Fruit fly (Drosophila melanogaster): ENCODE results near the gene grk.

grk gene

DNA sequence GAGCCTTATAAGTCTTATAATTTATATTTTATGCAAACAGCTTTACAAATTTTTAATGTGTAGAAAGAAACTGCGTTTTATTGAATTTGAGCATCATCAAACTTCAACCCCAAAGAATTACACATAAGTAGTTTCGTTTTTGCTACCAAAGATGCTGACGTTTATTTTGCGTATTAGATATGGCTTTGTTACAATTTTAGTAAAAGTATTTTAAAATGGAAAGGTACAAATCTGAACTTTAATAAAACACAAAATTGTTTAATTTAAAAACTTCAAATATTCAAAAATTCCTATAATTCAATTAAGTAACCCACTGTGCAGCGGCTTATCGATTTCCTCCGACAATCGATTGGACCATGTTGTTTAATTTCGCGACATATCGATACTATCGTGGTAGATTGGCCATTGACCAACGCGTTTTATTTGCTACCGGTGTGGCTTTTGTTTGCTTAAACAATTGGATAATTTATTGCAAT, 30.7 kb upstream of the grk start, which contains the start of gene prg (continued):
- 0 out of 2 replicates have a peak, but pooled peaks have one; percentile 30 for TF ChIP-seq CG10321 (GFP tag; IDR thresholded peaks at IDR 0.05)
- peak; percentile 53; the same call in 2 of the 3 replicates for TF ChIP-seq CG11695 (GFP tag; IDR thresholded peaks at IDR 0.05)
- peak; percentile 70 for TF ChIP-seq Meics (GFP tag; optimal IDR thresholded peaks at IDR 0.05)
- TF ChIP-seq tx (GFP tag; optimal IDR thresholded peaks at IDR 0.05), result peak; percentile 35
- 0 out of 2 replicates have a peak, but pooled peaks have one; percentile 18 for TF ChIP-seq CG1024 (GFP tag; IDR thresholded peaks at IDR 0.05)
- TF ChIP-seq CG7556 (GFP tag; optimal IDR thresholded peaks at IDR 0.05), result peak; percentile 70
- peak; percentile 13 for TF ChIP-seq CG4424 (GFP tag; optimal IDR thresholded peaks at IDR 0.05)
- no peak for TF ChIP-seq kah (GFP tag; optimal IDR thresholded peaks at IDR 0.05)
- TF ChIP-seq CG12942 (GFP tag; optimal IDR thresholded peaks at IDR 0.05), result peak; percentile 1
- TF ChIP-seq CG6175 (GFP tag; IDR thresholded peaks at IDR 0.05), result no peak
- TF ChIP-seq Mad (GFP tag; optimal IDR thresholded peaks at IDR 0.05), result peak; percentile 40
- TF ChIP-seq MESR4 (GFP tag; optimal IDR thresholded peaks at IDR 0.05), result peak; percentile 70
- TF ChIP-seq nerfin-2 (GFP tag; IDR thresholded peaks at IDR 0.05; ENCODE audit: partially characterized antibody), result peak; percentile 94
- TF ChIP-seq CG6813 (GFP tag; optimal IDR thresholded peaks at IDR 0.05), result no peak
- peak; percentile 39 for TF ChIP-seq Dek (tag; optimal IDR thresholded peaks at IDR 0.05)
- peak; percentile 77 for TF ChIP-seq unpg (GFP tag; optimal IDR thresholded peaks at IDR 0.05)
- peak; percentile 49; the same call in 1 of the 3 replicates for TF ChIP-seq H15 (GFP tag; IDR thresholded peaks at IDR 0.05)
- no peak for TF ChIP-seq CG10274 (GFP tag; optimal IDR thresholded peaks at IDR 0.05)
- peak; percentile 66 for TF ChIP-seq slbo (GFP tag; IDR thresholded peaks at IDR 0.05)
- TF ChIP-seq CG33557 (GFP tag; optimal IDR thresholded peaks at IDR 0.05), result no peak
- peak; percentile 60 for TF ChIP-seq oc (tag; optimal IDR thresholded peaks at IDR 0.05)
- TF ChIP-seq sob (GFP tag; IDR thresholded peaks at IDR 0.05), result peak; percentile 62
- TF ChIP-seq Poxn (GFP tag; IDR thresholded peaks at IDR 0.05), result no peak
- TF ChIP-seq CG3065 (GFP tag; optimal IDR thresholded peaks at IDR 0.05), result no peak
- no peak for TF ChIP-seq sim (GFP tag; IDR thresholded peaks at IDR 0.05)
- TF ChIP-seq Ravus (GFP tag; IDR thresholded peaks at IDR 0.05), result no peak
- TF ChIP-seq CG31388 (GFP tag; optimal IDR thresholded peaks at IDR 0.05), result no peak
- TF ChIP-seq gfzf (GFP tag; optimal IDR thresholded peaks at IDR 0.05), result peak; percentile 26
- peak; percentile 56 for TF ChIP-seq Asciz (GFP tag; optimal IDR thresholded peaks at IDR 0.05)
- TF ChIP-seq CG8388 (GFP tag; optimal IDR thresholded peaks at IDR 0.05), result peak; percentile 54
- TF ChIP-seq esg (GFP tag; conservative IDR thresholded peaks at IDR 0.05), result 0 out of 2 replicates have a peak, but pooled peaks have one; percentile 22
- no peak for TF ChIP-seq schlank (tag; optimal IDR thresholded peaks at IDR 0.05)
- TF ChIP-seq pros (GFP tag; optimal IDR thresholded peaks at IDR 0.05), result no peak
- peak; percentile 47 for TF ChIP-seq CG30020 (tag; optimal IDR thresholded peaks at IDR 0.05)
- TF ChIP-seq CG8765 (GFP tag; IDR thresholded peaks at IDR 0.05), result no peak
- TF ChIP-seq CG1603 (tag; optimal IDR thresholded peaks at IDR 0.05), result peak; percentile 57
- TF ChIP-seq CG2120 (GFP tag; optimal IDR thresholded peaks at IDR 0.05), result peak; percentile 83
- no peak for TF ChIP-seq psq (GFP tag; optimal IDR thresholded peaks at IDR 0.05)
- no peak for TF ChIP-seq danr (GFP tag; IDR thresholded peaks at IDR 0.05)
- TF ChIP-seq rib (GFP tag; IDR thresholded peaks at IDR 0.05), result peak; percentile 56; the same call in 1 of the 2 replicates
- TF ChIP-seq CG15696 (tag; optimal IDR thresholded peaks at IDR 0.05), result peak; percentile 43
- peak; percentile 67 for TF ChIP-seq CG16863 (GFP tag; optimal IDR thresholded peaks at IDR 0.05)
- peak; percentile 76 for TF ChIP-seq CG12391 (tag; optimal IDR thresholded peaks at IDR 0.05)
- TF ChIP-seq nau (GFP tag; optimal IDR thresholded peaks at IDR 0.05), result no peak
- peak; percentile 67 for TF ChIP-seq D19A (tag; optimal IDR thresholded peaks at IDR 0.05)
- no peak; the same call in 1 of the 2 replicates for TF ChIP-seq Adf1 (GFP tag; IDR thresholded peaks at IDR 0.05)
- TF ChIP-seq CG1792 (GFP tag; optimal IDR thresholded peaks at IDR 0.05), result peak; percentile 50
- peak; percentile 25; the same call in 1 of the 2 replicates for TF ChIP-seq ttk (GFP tag; IDR thresholded peaks at IDR 0.05)
- TF ChIP-seq HmgZ (tag; optimal IDR thresholded peaks at IDR 0.05), result peak; percentile 69
- TF ChIP-seq tll (GFP tag; optimal IDR thresholded peaks at IDR 0.05), result no peak

Measured in whole organism, embryonic.